Fruit fly (Drosophila melanogaster): ENCODE measurements around the gene Ir21a.

Ir21a gene

DNA sequence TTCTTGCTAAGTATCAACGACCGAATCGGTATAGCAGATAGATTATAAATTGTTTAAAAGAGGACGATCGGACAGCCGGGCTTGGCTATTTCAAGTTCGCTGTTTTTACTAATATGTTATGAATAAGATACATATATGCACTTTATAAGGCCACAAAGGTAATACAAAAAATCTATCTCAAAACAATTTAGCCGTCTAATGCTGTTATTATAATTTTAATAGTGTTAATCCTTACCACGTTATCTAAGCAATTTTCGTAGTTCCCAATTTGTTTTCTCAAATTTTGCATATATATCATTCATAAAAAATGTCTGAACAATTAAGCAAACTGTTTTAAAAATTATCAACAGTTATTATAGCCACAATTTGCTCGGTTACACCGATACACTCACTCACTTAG is 31.9 kb upstream of the Ir21a start:
- TF ChIP-seq Dll (optimal IDR thresholded peaks at IDR 0.05), result no peak
- TF ChIP-seq psq (optimal IDR thresholded peaks at IDR 0.05), result no peak
- TF ChIP-seq EcR (GFP tag; optimal IDR thresholded peaks at IDR 0.05), result no peak
- no peak for TF ChIP-seq CG8478 (optimal IDR thresholded peaks at IDR 0.05)
- TF ChIP-seq pan (optimal IDR thresholded peaks at IDR 0.05), result no peak
- no peak for TF ChIP-seq usp (GFP tag; optimal IDR thresholded peaks at IDR 0.05)

DNA sequence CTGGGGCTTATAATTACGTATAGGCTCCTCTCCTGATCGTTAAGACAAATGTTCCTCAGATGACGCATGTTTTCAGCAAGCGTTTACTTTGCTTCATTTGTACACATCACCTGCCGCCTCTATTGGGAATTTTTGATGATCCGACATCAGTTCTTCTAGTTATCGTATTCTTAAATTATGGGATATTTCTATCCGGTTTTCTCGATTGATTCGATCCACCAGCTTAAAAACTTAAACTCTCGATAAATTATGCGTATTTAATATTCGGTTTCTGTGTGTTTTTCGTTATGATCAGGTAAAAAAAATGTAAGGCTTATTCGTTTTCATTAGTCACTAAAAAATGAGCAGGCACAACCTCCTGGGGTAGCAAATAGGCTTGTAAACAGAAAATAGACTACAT is 28.2 kb upstream of the Ir21a start:
- TF ChIP-seq CG8478 (optimal IDR thresholded peaks at IDR 0.05) (no peak), usp (GFP tag; optimal IDR thresholded peaks at IDR 0.05) (no peak), pan (optimal IDR thresholded peaks at IDR 0.05) (no peak), Dll (optimal IDR thresholded peaks at IDR 0.05) (no peak), psq (optimal IDR thresholded peaks at IDR 0.05) (no peak), EcR (GFP tag; optimal IDR thresholded peaks at IDR 0.05) (no peak)

dm6 chr2L:35452-35851 is 10.5 kb upstream of the Ir21a start:
- no peak for TF ChIP-seq pan (optimal IDR thresholded peaks at IDR 0.05)
- TF ChIP-seq EcR (GFP tag; optimal IDR thresholded peaks at IDR 0.05), result no peak
- no peak for TF ChIP-seq usp (GFP tag; optimal IDR thresholded peaks at IDR 0.05)
- no peak for TF ChIP-seq CG8478 (optimal IDR thresholded peaks at IDR 0.05)
- no peak for TF ChIP-seq psq (optimal IDR thresholded peaks at IDR 0.05)
- no peak for TF ChIP-seq Dll (optimal IDR thresholded peaks at IDR 0.05)

DNA sequence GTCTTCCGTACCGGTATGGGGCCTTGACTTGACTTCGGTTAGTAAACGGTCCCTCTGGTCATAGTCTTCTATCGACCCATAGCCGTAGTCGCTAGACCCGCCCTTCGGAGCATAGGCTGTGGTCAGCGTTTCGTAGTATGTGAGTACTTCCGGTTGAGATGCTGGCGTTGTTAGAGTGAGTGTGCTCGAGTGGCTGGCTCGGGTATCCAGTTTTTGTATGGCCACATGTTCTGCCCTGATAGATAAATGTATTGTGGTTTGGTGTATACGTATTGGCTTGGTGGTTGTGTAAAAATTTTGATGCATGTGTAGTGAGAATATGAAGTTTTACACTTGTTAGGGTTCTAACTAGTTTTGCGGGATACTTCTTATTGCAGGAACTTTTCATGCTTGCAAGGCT is 9.1 kb upstream of the Ir21a start:
- TF ChIP-seq CG8478 (optimal IDR thresholded peaks at IDR 0.05) (no peak), usp (GFP tag; optimal IDR thresholded peaks at IDR 0.05) (no peak), EcR (GFP tag; optimal IDR thresholded peaks at IDR 0.05) (no peak), psq (optimal IDR thresholded peaks at IDR 0.05) (no peak), Dll (optimal IDR thresholded peaks at IDR 0.05) (no peak), pan (optimal IDR thresholded peaks at IDR 0.05) (no peak)

dm6 chr2L:21587-21986 is 3.4 kb downstream of the Ir21a start:
- no peak for TF ChIP-seq EcR (GFP tag; optimal IDR thresholded peaks at IDR 0.05)
- no peak for TF ChIP-seq pan (optimal IDR thresholded peaks at IDR 0.05)
- TF ChIP-seq CG8478 (optimal IDR thresholded peaks at IDR 0.05), result no peak
- TF ChIP-seq psq (optimal IDR thresholded peaks at IDR 0.05), result no peak
- TF ChIP-seq usp (GFP tag; optimal IDR thresholded peaks at IDR 0.05), result no peak
- TF ChIP-seq Dll (optimal IDR thresholded peaks at IDR 0.05), result no peak

DNA sequence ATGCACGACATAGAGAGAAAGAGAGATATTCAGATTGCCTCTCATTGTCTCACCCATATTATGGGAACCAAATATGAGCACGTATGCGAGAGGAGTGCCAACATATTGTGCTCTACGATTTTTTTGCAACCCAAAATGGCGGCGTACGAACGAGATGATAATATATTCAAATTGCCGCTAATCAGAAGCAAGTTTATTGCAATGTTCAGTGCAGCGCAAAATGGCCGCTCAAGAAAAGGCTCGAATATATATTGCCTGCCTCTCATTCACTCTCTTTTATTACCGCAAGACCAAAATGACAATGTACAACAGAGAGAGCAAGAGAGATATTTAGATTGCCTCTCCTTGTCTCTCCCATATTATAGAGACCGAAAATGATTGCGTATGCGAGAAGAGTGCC is 19.4 kb downstream of the Ir21a start:
- TF ChIP-seq pan (optimal IDR thresholded peaks at IDR 0.05), result no peak
- peak; percentile 94 for TF ChIP-seq CG8478 (optimal IDR thresholded peaks at IDR 0.05)

Measured in whole organism.